Worm (Caenorhabditis elegans) whole organism, late embryonic: Measurements from ENCODE around the gene alh-5.
A peak's percentile ranks its signal among the peaks of the same experiment; 100 is the strongest.

Source experiments
- K02D7.2 ChIP-seq: sonication (generic microtip); optimal IDR thresholded peaks from 2 replicates; lab custom pipeline; 2017; ENCODE audit warnings: mild to moderate bottlenecking, missing genetic modification characterization, missing compliant biosample characterization
- K09A11.1 ChIP-seq: sonication (generic microtip); optimal IDR thresholded peaks from 2 replicates; lab custom pipeline; 2017; ENCODE audit warnings: antibody characterized with exemption, mild to moderate bottlenecking, missing genetic modification characterization, missing compliant biosample characterization; ENCODE audit not compliant: insufficient read depth
- T23F11.4 ChIP-seq: fragments of 200-800 bp; sonication (Bioruptor generic); optimal IDR thresholded peaks from 2 replicates; lab custom pipeline; 2018; ENCODE audit warnings: mild to moderate bottlenecking, missing genetic modification characterization, missing compliant biosample characterization
- Y22D7AL.16 ChIP-seq: sonication (generic microtip); optimal IDR thresholded peaks from 2 replicates; lab custom pipeline; 2016; ENCODE audit warnings: missing genetic modification characterization, missing compliant biosample characterization
- ama-1 ChIP-seq: fragments of 150-350 bp; optimal IDR thresholded peaks from 2 replicates; lab custom pipeline; 2014
- ceh-14 ChIP-seq: sonication (generic microtip); optimal IDR thresholded peaks from 2 replicates; lab custom pipeline; 2016; ENCODE audit warnings: missing genotype, missing genetic modification characterization, missing compliant biosample characterization
- ceh-18 ChIP-seq: sonication (generic microtip); optimal IDR thresholded peaks from 2 replicates; lab custom pipeline; 2016; ENCODE audit warnings: missing genetic modification characterization, missing compliant biosample characterization
- ceh-19 ChIP-seq: fragments of 200-800 bp; sonication (Bioruptor generic); optimal IDR thresholded peaks from 2 replicates; lab custom pipeline; 2018; ENCODE audit warnings: mild to moderate bottlenecking, missing genetic modification characterization, missing compliant biosample characterization
- ceh-30 ChIP-seq: fragments of 150-350 bp; optimal IDR thresholded peaks from 2 replicates; lab custom pipeline; 2014; ENCODE audit warnings: missing biosample characterization, missing genetic modification characterization
- ceh-34 ChIP-seq: sonication (generic microtip); optimal IDR thresholded peaks from 2 replicates; lab custom pipeline; 2016; ENCODE audit warnings: mild to moderate bottlenecking, missing genetic modification characterization, missing compliant biosample characterization
- ceh-6 ChIP-seq: fragments of 200-800 bp; sonication (Bioruptor generic); optimal IDR thresholded peaks from 2 replicates; lab custom pipeline; 2018; ENCODE audit warnings: mild to moderate bottlenecking, missing genetic modification characterization, missing compliant biosample characterization
- ceh-9 ChIP-seq: sonication (generic microtip); optimal IDR thresholded peaks from 2 replicates; lab custom pipeline; 2016; ENCODE audit warnings: mild to moderate bottlenecking, missing genetic modification characterization, inconsistent platforms, missing compliant biosample characterization
- elt-2 ChIP-seq: sonication (generic microtip); optimal IDR thresholded peaks from 2 replicates; lab custom pipeline; 2016; ENCODE audit warnings: missing genetic modification reagents, missing genetic modification characterization, missing compliant biosample characterization
- elt-4 ChIP-seq: sonication (generic microtip); optimal IDR thresholded peaks from 2 replicates; lab custom pipeline; 2016; ENCODE audit warnings: missing genetic modification characterization, missing compliant biosample characterization
- fkh-6 ChIP-seq: sonication (generic microtip); optimal IDR thresholded peaks from 2 replicates; lab custom pipeline; 2016; ENCODE audit warnings: missing genetic modification characterization, missing compliant biosample characterization
- gmeb-2 ChIP-seq: sonication (generic microtip); optimal IDR thresholded peaks from 2 replicates; lab custom pipeline; 2016; ENCODE audit warnings: missing genetic modification characterization, inconsistent platforms, missing compliant biosample characterization
- hlh-13 ChIP-seq: fragments of 200-800 bp; sonication (Bioruptor generic); optimal IDR thresholded peaks from 2 replicates; lab custom pipeline; 2018; ENCODE audit warnings: mild to moderate bottlenecking, missing genetic modification characterization, missing compliant biosample characterization
- hlh-15 ChIP-seq: sonication (generic microtip); optimal IDR thresholded peaks from 2 replicates; lab custom pipeline; 2016; ENCODE audit warnings: missing genetic modification characterization, missing compliant biosample characterization
- hlh-30 ChIP-seq: sonication (generic microtip); optimal IDR thresholded peaks from 2 replicates; lab custom pipeline; 2017; ENCODE audit warnings: antibody characterized with exemption, missing genetic modification characterization, missing compliant biosample characterization; ENCODE audit not compliant: insufficient read depth
- lim-6 ChIP-seq: sonication (generic microtip); optimal IDR thresholded peaks from 2 replicates; lab custom pipeline; 2016; ENCODE audit warnings: missing genetic modification characterization, missing compliant biosample characterization
- mec-3 ChIP-seq: sonication (generic microtip); optimal IDR thresholded peaks from 2 replicates; lab custom pipeline; 2016; ENCODE audit warnings: borderline replicate concordance, missing genetic modification characterization, missing compliant biosample characterization
- nfya-1 ChIP-seq: sonication (generic microtip); optimal IDR thresholded peaks from 2 replicates; lab custom pipeline; 2017; ENCODE audit warnings: missing genetic modification characterization, mild to moderate bottlenecking, missing compliant biosample characterization, antibody characterized with exemption, moderate library complexity
- nhr-11 ChIP-seq: fragments of 150-350 bp; optimal IDR thresholded peaks from 2 replicates; lab custom pipeline; 2014; ENCODE audit warnings: missing biosample characterization, missing genetic modification characterization
- nhr-232 ChIP-seq: sonication (generic microtip); optimal IDR thresholded peaks from 2 replicates; lab custom pipeline; 2016; ENCODE audit warnings: missing genetic modification characterization, missing compliant biosample characterization
- pat-9 ChIP-seq: fragments of 200-800 bp; sonication (Bioruptor generic); optimal IDR thresholded peaks from 2 replicates; lab custom pipeline; 2018; ENCODE audit warnings: mild to moderate bottlenecking, missing genetic modification characterization, moderate library complexity, missing compliant biosample characterization
- pax-1 ChIP-seq: fragments of 150-350 bp; optimal IDR thresholded peaks from 2 replicates; lab custom pipeline; 2014; ENCODE audit warnings: missing biosample characterization, missing genetic modification characterization
- pha-2 ChIP-seq: sonication (generic microtip); optimal IDR thresholded peaks from 2 replicates; lab custom pipeline; 2017; ENCODE audit warnings: mild to moderate bottlenecking, missing genetic modification characterization, missing compliant biosample characterization
- pha-4 ChIP-seq: fragments of 150-350 bp; optimal IDR thresholded peaks from 2 replicates; lab custom pipeline; 2018; ENCODE audit warnings: missing biosample characterization, missing genetic modification reagents, missing genetic modification characterization
- ref-2 ChIP-seq: sonication (generic microtip); optimal IDR thresholded peaks from 2 replicates; lab custom pipeline; 2016; ENCODE audit warnings: missing genetic modification characterization, missing compliant biosample characterization
- sdc-2 ChIP-seq: sonication (generic microtip); optimal IDR thresholded peaks from 2 replicates; lab custom pipeline; 2016; ENCODE audit warnings: missing genotype, missing genetic modification characterization, missing compliant biosample characterization
- sox-2 ChIP-seq: fragments of 200-800 bp; sonication (Bioruptor generic); IDR thresholded peaks from 2 replicates; pipeline ENCODE4 v1.3.6; 2022; ENCODE audit warnings: missing genetic modification reagents, missing genetic modification characterization, missing compliant biosample characterization
- tbx-2 ChIP-seq: sonication (generic microtip); optimal IDR thresholded peaks from 2 replicates; lab custom pipeline; 2016; ENCODE audit warnings: missing genetic modification characterization, missing compliant biosample characterization
- tbx-7 ChIP-seq: sonication (generic microtip); optimal IDR thresholded peaks from 2 replicates; lab custom pipeline; 2016; ENCODE audit warnings: missing genotype, missing genetic modification characterization, missing compliant biosample characterization
- ttx-3 ChIP-seq: sonication (generic microtip); optimal IDR thresholded peaks from 2 replicates; lab custom pipeline; 2016; ENCODE audit warnings: missing genetic modification reagents, missing genetic modification characterization, missing compliant biosample characterization
- unc-55 ChIP-seq: sonication (generic microtip); optimal IDR thresholded peaks from 2 replicates; lab custom pipeline; 2017; ENCODE audit warnings: missing biosample characterization, missing genetic modification reagents, missing genetic modification characterization
- ztf-16 ChIP-seq: sonication (generic microtip); optimal IDR thresholded peaks from 2 replicates; lab custom pipeline; 2017; ENCODE audit warnings: missing genetic modification characterization, missing compliant biosample characterization

alh-5 gene

DNA sequence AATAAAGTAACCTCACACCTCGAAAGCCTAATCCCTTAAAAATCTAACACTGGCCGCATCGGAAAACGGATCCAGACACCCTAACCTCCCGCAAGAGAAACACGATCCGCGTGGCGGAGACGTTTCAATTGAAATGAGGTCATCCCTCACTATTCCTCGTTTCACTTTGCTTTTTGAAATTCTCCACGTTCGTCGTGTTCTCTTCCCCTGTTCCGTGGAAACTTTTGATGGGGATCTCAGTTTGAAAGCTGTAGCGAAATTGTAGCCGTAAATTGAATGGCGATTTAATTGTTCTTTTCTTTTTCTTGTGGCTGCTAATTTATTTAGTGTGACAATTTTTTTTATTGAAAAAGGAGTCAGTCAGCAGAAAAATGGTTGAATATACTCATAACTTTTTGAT, 30.6 kb downstream of the alh-5 start:
- TF ChIP-seq K09A11.1, result no peak
- no peak for TF ChIP-seq ama-1 (lab: Kevin White, UChicago)
- TF ChIP-seq mec-3 (tag; lab: Kevin White, UChicago), result no peak
- no peak for TF ChIP-seq ceh-30
- no peak for TF ChIP-seq hlh-15 (tag; lab: Kevin White, UChicago)
- no peak for TF ChIP-seq lim-6 (tag; lab: Kevin White, UChicago)
- TF ChIP-seq fkh-6 (tag; lab: Kevin White, UChicago), result no peak
- TF ChIP-seq K02D7.2 (tag; lab: Kevin White, UChicago), result no peak
- no peak for TF ChIP-seq gmeb-2 (tag; lab: Kevin White, UChicago)
- no peak for TF ChIP-seq ceh-6 (GFP tag; lab: Kevin White, UChicago)

DNA sequence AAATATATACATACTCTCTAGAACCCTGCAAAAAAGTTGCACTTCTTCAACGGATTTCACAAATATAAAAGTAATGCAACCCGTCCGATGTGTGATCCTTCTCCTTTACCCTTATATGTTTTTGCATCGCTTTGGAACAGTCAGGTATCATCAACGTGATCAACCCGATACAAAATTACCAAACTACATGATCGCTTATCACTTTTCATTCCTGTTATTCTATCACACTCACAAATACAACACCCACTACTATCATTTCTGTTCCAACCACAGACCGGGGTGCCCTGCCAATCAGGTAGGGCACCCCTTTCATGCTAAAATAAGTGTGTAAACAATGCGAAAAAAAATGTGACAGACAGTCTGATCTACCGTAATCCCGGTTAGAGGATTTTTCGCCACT, 32.4 kb downstream of the alh-5 start:
- TF ChIP-seq pat-9 (tag; lab: Kevin White, UChicago), result no peak
- no peak for TF ChIP-seq sox-2
- TF ChIP-seq elt-2 (tag; lab: Kevin White, UChicago), result peak; percentile 9
- TF ChIP-seq tbx-2, result no peak
- TF ChIP-seq ref-2, result no peak
- no peak for TF ChIP-seq T23F11.4
- TF ChIP-seq ceh-9 (tag; lab: Kevin White, UChicago), result no peak

DNA sequence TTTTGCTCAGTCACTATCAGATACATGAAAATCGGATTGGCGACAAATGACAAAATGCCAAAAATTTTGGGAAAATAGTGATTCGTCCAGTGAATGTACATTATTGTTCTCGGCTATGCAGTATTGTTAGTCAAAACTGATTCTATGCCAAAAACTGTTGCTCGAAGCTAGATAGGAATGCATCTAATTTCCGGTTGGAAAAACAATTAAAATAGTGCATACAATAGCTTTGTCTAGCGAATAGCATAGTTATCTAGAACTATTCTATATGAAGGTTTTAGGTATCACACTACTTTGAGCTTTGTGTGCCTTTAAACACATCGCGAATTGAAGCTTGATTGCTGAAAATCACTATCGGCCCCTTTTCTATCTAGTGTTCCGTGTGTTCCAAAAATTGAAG, 34.6 kb downstream of the alh-5 start, which contains the start of gene srj-15:
TSS of gene srj-15 (minus strand) at position 101 of the 400 bp plus-strand sequence.
- TF ChIP-seq pha-4, result no peak
- no peak for TF ChIP-seq pha-2 (tag; lab: Kevin White, UChicago)
- TF ChIP-seq tbx-7 (tag; lab: Kevin White, UChicago), result no peak
- TF ChIP-seq hlh-30 (tag; lab: Kevin White, UChicago), result no peak
- TF ChIP-seq ttx-3 (tag; lab: Kevin White, UChicago), result no peak
- no peak for TF ChIP-seq nhr-11
- no peak for TF ChIP-seq sdc-2 (tag; lab: Kevin White, UChicago)
- TF ChIP-seq ceh-14, result no peak
- TF ChIP-seq fkh-6 (tag; lab: Kevin White, UChicago), result no peak
- TF ChIP-seq Y22D7AL.16, result no peak
- TF ChIP-seq hlh-13 (GFP tag; lab: Kevin White, UChicago), result no peak
- TF ChIP-seq elt-4 (tag; lab: Kevin White, UChicago), result no peak
- TF ChIP-seq pax-1, result no peak
- no peak for TF ChIP-seq sox-2
- TF ChIP-seq, all 69 proteins: peak for 0

DNA sequence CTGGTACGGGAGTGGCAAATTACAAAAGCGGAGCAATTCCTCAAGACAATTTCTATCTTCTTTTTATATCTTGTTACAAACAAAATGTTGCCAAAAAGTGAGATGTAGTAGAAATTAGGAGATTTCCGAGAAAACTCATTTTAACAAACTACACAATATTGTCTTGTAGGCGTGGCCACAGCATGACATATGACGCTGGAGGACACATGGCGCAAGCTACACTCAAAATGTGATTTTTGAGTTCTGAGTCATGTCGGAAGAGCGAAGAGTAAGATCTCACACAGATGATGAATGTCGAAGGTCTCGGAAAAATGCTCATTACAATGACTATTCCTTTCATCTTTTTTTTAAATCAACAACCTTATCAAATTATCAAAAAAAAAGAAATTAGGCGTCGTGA, 37.9 kb downstream of the alh-5 start, which contains the start of gene Y40B10B.1:
TSS of gene Y40B10B.1 (minus strand) at position 101 of the 400 bp plus-strand sequence.
- TF ChIP-seq ceh-14 (no peak), K09A11.1 (no peak), Y22D7AL.16 (no peak), tbx-2 (no peak), lim-6 (tag; lab: Kevin White, UChicago) (no peak), ceh-34 (tag; lab: Kevin White, UChicago) (no peak), unc-55 (no peak), fkh-6 (tag; lab: Kevin White, UChicago) (no peak), nhr-232 (tag; lab: Kevin White, UChicago) (no peak), ceh-19 (GFP tag; lab: Kevin White, UChicago) (no peak), ztf-16 (tag; lab: Kevin White, UChicago) (no peak)

- TF ChIP-seq ref-2, result no peak
Observed at ce11 chrV:1957110-1957509, 42.3 kb downstream of the alh-5 start, which contains the start of gene fipr-25. fipr-25 (plus strand) TSS chrV:1957410.

DNA sequence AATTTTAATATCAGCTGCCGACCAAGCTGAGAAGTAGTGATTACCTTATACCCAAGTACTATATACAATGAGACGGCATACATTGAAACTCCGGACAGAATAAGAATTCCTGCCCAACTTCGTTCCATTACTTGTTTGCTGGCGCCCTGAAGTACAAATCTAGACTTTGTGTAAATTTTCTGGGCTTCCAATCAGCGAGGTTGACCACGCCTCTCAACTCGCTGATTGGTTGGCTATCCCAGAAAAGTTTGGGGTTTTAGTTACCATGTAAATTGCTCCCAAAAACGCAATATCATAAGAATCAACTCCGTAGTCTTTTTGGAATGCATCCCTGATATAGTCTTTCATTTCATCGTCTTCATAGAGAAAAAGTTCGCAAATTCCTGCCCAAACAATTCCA, 44.1 kb downstream of the alh-5 start:
- TF ChIP-seq nfya-1 (tag; lab: Kevin White, UChicago), result peak; percentile 80
- no peak for TF ChIP-seq ceh-18
